Fruit fly (Drosophila melanogaster): ENCODE results near the gene Tgs1.

Gene Tgs1

dm6 chr3R:18274328-18275098 is 19.2 kb downstream of the Tgs1 start, which contains the start of the genes Vps39 and eIF1A (continued):
- TF ChIP-seq CG30403 (GFP tag; optimal IDR thresholded peaks at IDR 0.05) (peak; percentile 67), odd (GFP tag; optimal IDR thresholded peaks at IDR 0.05) (no peak), CG11695 (GFP tag; IDR thresholded peaks at IDR 0.05) (no peak), CG10654 (GFP tag; optimal IDR thresholded peaks at IDR 0.05) (no peak), dpn (GFP tag; optimal IDR thresholded peaks at IDR 0.05) (peak; percentile 33 to 43), Ptx1 (GFP tag; IDR thresholded peaks at IDR 0.05) (no peak), Drgx (GFP tag; IDR thresholded peaks at IDR 0.05) (no peak), otp (GFP tag; IDR thresholded peaks at IDR 0.05) (0 out of 3 replicates have a peak, but pooled peaks have one; percentile 9), CG17568 (GFP tag; optimal IDR thresholded peaks at IDR 0.05) (no peak), CG9817 (tag; optimal IDR thresholded peaks at IDR 0.05) (peak; percentile 46), CG15514 (GFP tag; optimal IDR thresholded peaks at IDR 0.05) (peak; percentile 99), mirr (GFP tag; optimal IDR thresholded peaks at IDR 0.05) (no peak), disco-r (GFP tag; optimal IDR thresholded peaks at IDR 0.05) (no peak), Optix (GFP tag; IDR thresholded peaks at IDR 0.05) (no peak), CG6791 (GFP tag; IDR thresholded peaks at IDR 0.05; ENCODE audit: partially characterized antibody) (peak; percentile 74; the same call in 2 of the 3 replicates), unpg (GFP tag; optimal IDR thresholded peaks at IDR 0.05) (peak; percentile 12), bigmax (GFP tag; optimal IDR thresholded peaks at IDR 0.05) (no peak), CG1603 (tag; optimal IDR thresholded peaks at IDR 0.05) (no peak), caup (GFP tag; optimal IDR thresholded peaks at IDR 0.05; ENCODE audit: severe bottlenecking) (no peak), ewg (GFP tag; optimal IDR thresholded peaks at IDR 0.05) (peak; percentile 26), CG11093 (GFP tag; IDR thresholded peaks at IDR 0.05) (no peak), Hr51 (GFP tag; optimal IDR thresholded peaks at IDR 0.05) (peak in 1 of 2 experiments; percentile 33), CG3847 (GFP tag; IDR thresholded peaks at IDR 0.05) (peak; percentile 48), ac (GFP tag; optimal IDR thresholded peaks at IDR 0.05) (no peak), CG7987 (GFP tag; optimal IDR thresholded peaks at IDR 0.05) (no peak), Ssrp (tag; optimal IDR thresholded peaks at IDR 0.05) (no peak), Mad (GFP tag; optimal IDR thresholded peaks at IDR 0.05) (peak; percentile 42), HLH4C (GFP tag; IDR thresholded peaks at IDR 0.05; ENCODE audit: partially characterized antibody) (peak; percentile 93), Dp (GFP tag; optimal IDR thresholded peaks at IDR 0.05) (peak; percentile 45), CG6765 (GFP tag; optimal IDR thresholded peaks at IDR 0.05) (no peak), Opbp (GFP tag; IDR thresholded peaks at IDR 0.05; ENCODE audit: partially characterized antibody) (peak; percentile 69), crol (GFP tag; IDR thresholded peaks at IDR 0.05) (no peak), CHES-1-like (GFP tag; optimal IDR thresholded peaks at IDR 0.05) (peak; percentile 11), danr (GFP tag; IDR thresholded peaks at IDR 0.05) (no peak), CG3163 (GFP tag; optimal IDR thresholded peaks at IDR 0.05) (no peak), Fer1 (GFP tag; optimal IDR thresholded peaks at IDR 0.05) (no peak), Xbp1 (GFP tag; optimal IDR thresholded peaks at IDR 0.05) (peak; percentile 48), Gug (GFP tag; IDR thresholded peaks at IDR 0.05) (no peak; the same call in 3 of the 4 replicates), Oli (tag; optimal IDR thresholded peaks at IDR 0.05) (no peak), GATAe (GFP tag; conservative IDR thresholded peaks at IDR 0.05) (no peak), tin (GFP tag; optimal IDR thresholded peaks at IDR 0.05) (peak; percentile 31), Chrac-16 (GFP tag; optimal IDR thresholded peaks at IDR 0.05) (peak; percentile 44), CG12391 (tag; optimal IDR thresholded peaks at IDR 0.05) (peak; percentile 58), btn (GFP tag; optimal IDR thresholded peaks at IDR 0.05) (no peak), Lhr (GFP tag; optimal IDR thresholded peaks at IDR 0.05) (peak; percentile 67), ro (GFP tag; IDR thresholded peaks at IDR 0.05) (no peak), eve (GFP tag; optimal IDR thresholded peaks at IDR 0.05) (no peak), CG7786 (GFP tag; optimal IDR thresholded peaks at IDR 0.05) (peak; percentile 19), CG17802 (tag; optimal IDR thresholded peaks at IDR 0.05) (no peak)
